Fruit fly (Drosophila melanogaster) whole organism, embryonic: ENCODE measurements around the gene Agpat2.

Source experiments
- Awh ChIP-seq: fragments of 200-800 bp; sonication (Bioruptor generic); IDR thresholded peaks from 2 replicates; pipeline ENCODE4, ENCODE4 v1.3.6; 2022; ENCODE audit warnings: missing biosample characterization, missing genetic modification characterization
- CG10431 ChIP-seq: fragments of 200-800 bp; sonication (Bioruptor generic); optimal IDR thresholded peaks from 3 replicates; lab custom pipeline; 2018; ENCODE audit warnings: missing biosample characterization, mild to moderate bottlenecking, missing genetic modification characterization
- CG10979 ChIP-seq: fragments of 200-800 bp; sonication (Bioruptor generic); optimal IDR thresholded peaks from 2 replicates; lab custom pipeline; 2018; ENCODE audit warnings: missing biosample characterization, mild to moderate bottlenecking, missing genetic modification characterization, moderate library complexity
- CG11093 ChIP-seq: fragments of 200-800 bp; sonication (Bioruptor generic); IDR thresholded peaks from 3 replicates; pipeline ENCODE4 v1.3.6; 2022; ENCODE audit warnings: missing biosample characterization, missing genetic modification characterization
- CG13296 ChIP-seq: fragments of 200-800 bp; sonication (Bioruptor generic); optimal IDR thresholded peaks from 3 replicates; lab custom pipeline; 2018; ENCODE audit warnings: missing biosample characterization, mild to moderate bottlenecking, missing genetic modification characterization
- CG14860 ChIP-seq: fragments of 200-800 bp; sonication (Bioruptor generic); IDR thresholded peaks from 3 replicates; pipeline ENCODE4 v1.3.6; 2022; ENCODE audit warnings: missing biosample characterization, missing genetic modification characterization; ENCODE audit not compliant: partially characterized antibody
- CG1602 ChIP-seq: fragments of 200-800 bp; sonication (Bioruptor generic); optimal IDR thresholded peaks from 3 replicates; lab custom pipeline; 2016; ENCODE audit warnings: missing biosample characterization, missing genetic modification characterization
- CG16813 ChIP-seq: fragments of 200-800 bp; sonication (Bioruptor generic); IDR thresholded peaks from 3 replicates; pipeline ENCODE4 v1.3.6; 2022; ENCODE audit warnings: missing biosample characterization, missing genetic modification characterization; ENCODE audit not compliant: partially characterized antibody
- CG17385 ChIP-seq: fragments of 200-800 bp; sonication (Bioruptor generic); optimal IDR thresholded peaks from 3 replicates; lab custom pipeline; 2018; ENCODE audit warnings: missing biosample characterization, mild to moderate bottlenecking, missing genetic modification characterization
- CG18011 ChIP-seq: fragments of 200-800 bp; sonication (Bioruptor generic); optimal IDR thresholded peaks from 2 replicates; lab custom pipeline; 2017; ENCODE audit warnings: missing biosample characterization, missing genetic modification characterization, mild to moderate bottlenecking, moderate library complexity, missing genotype
- CG2120 ChIP-seq: fragments of 200-800 bp; sonication (Bioruptor generic); optimal IDR thresholded peaks from 3 replicates; lab custom pipeline; 2016; ENCODE audit warnings: missing biosample characterization, missing genetic modification characterization
- CG31388 ChIP-seq: fragments of 200-800 bp; sonication (Bioruptor generic); optimal IDR thresholded peaks from 2 replicates; lab custom pipeline; 2016; ENCODE audit warnings: missing biosample characterization, missing genetic modification characterization
- CG31441 ChIP-seq: fragments of 200-800 bp; sonication (Bioruptor generic); IDR thresholded peaks from 2 replicates; pipeline ENCODE4 v1.3.6; 2022; ENCODE audit warnings: missing biosample characterization, missing genetic modification characterization
- CG9215 ChIP-seq: fragments of 200-800 bp; sonication (Bioruptor generic); IDR thresholded peaks from 2 replicates; pipeline ENCODE4 v1.3.6; 2022; ENCODE audit warnings: missing biosample characterization, missing genetic modification characterization
- CG9609 ChIP-seq: fragments of 200-800 bp; sonication (Bioruptor generic); optimal IDR thresholded peaks from 3 replicates; lab custom pipeline; 2016; ENCODE audit warnings: missing biosample characterization, missing genetic modification characterization
- Chrac-16 ChIP-seq: fragments of 200-800 bp; sonication (Bioruptor generic); optimal IDR thresholded peaks from 3 replicates; lab custom pipeline; 2016; ENCODE audit warnings: missing biosample characterization, missing genetic modification characterization
- CoRest ChIP-seq: fragments of 200-800 bp; sonication (Bioruptor generic); optimal IDR thresholded peaks from 3 replicates; lab custom pipeline; 2018; ENCODE audit warnings: missing biosample characterization, mild to moderate bottlenecking, missing genetic modification characterization, moderate library complexity
- ERR ChIP-seq: fragments of 200-800 bp; sonication (Bioruptor generic); optimal IDR thresholded peaks from 2 replicates; lab custom pipeline; 2016; ENCODE audit warnings: missing biosample characterization, missing genetic modification characterization
- HHEX ChIP-seq: fragments of 200-800 bp; sonication (Bioruptor generic); optimal IDR thresholded peaks from 3 replicates; lab custom pipeline; 2017; ENCODE audit warnings: missing biosample characterization, mild to moderate bottlenecking, missing genetic modification characterization, missing genetic modification reagents
- Hr78 ChIP-seq, 2 experiments: fragments of 200-800 bp in 1 of 2; fragments of >200 bp in 1 of 2; sonication (Bioruptor generic) in 1 of 2; optimal IDR thresholded peaks; 2 replicates each; lab custom pipeline; 2017 to 2019; ENCODE audit warnings: missing biosample characterization in 2 of 2, missing genetic modification characterization in 2 of 2, mild to moderate bottlenecking in 1 of 2, moderate library complexity in 1 of 2
- Lhr ChIP-seq: fragments of 200-800 bp; sonication (Bioruptor generic); optimal IDR thresholded peaks from 3 replicates; lab custom pipeline; 2017; ENCODE audit warnings: mild to moderate bottlenecking, missing biosample characterization, missing genetic modification reagents, missing genetic modification characterization
- Nf-YC ChIP-seq: fragments of 200-800 bp; optimal IDR thresholded peaks from 3 replicates; lab custom pipeline; 2019; ENCODE audit warnings: missing biosample characterization, mild to moderate bottlenecking, missing genetic modification characterization, moderate library complexity
- Side ChIP-seq: fragments of 200-800 bp; sonication (Bioruptor generic); optimal IDR thresholded peaks from 2 replicates; lab custom pipeline; 2016; ENCODE audit warnings: missing biosample characterization, missing genetic modification characterization
- Trl ChIP-seq, 3 experiments: fragments of >200 bp in 2 of 3; fragments of 200-800 bp in 1 of 3; sonication (Bioruptor generic) in 1 of 3; optimal IDR thresholded peaks; 2 replicates in 1 of 3; 3 replicates in 2 of 3; lab custom pipeline; 2016 to 2017; ENCODE audit warnings: missing biosample characterization in 1 of 3, missing genetic modification characterization in 1 of 3
- Vsx1 ChIP-seq: fragments of 200-800 bp; sonication (Bioruptor generic); optimal IDR thresholded peaks from 2 replicates; lab custom pipeline; 2017; ENCODE audit warnings: missing biosample characterization, mild to moderate bottlenecking, missing genetic modification characterization, missing genetic modification reagents
- Xbp1 ChIP-seq: fragments of 200-800 bp; sonication (Bioruptor generic); optimal IDR thresholded peaks from 3 replicates; lab custom pipeline; 2016; ENCODE audit warnings: missing biosample characterization, mild to moderate bottlenecking, missing genetic modification characterization
- amos ChIP-seq: fragments of 200-800 bp; sonication (Bioruptor generic); IDR thresholded peaks from 2 replicates; pipeline ENCODE4 v1.3.6; 2022; ENCODE audit warnings: missing biosample characterization, missing genetic modification characterization; ENCODE audit not compliant: partially characterized antibody
- ato ChIP-seq: fragments of 200-800 bp; sonication (Bioruptor generic); IDR thresholded peaks from 2 replicates; pipeline ENCODE4 v1.3.6; 2022; ENCODE audit warnings: missing biosample characterization, missing genetic modification characterization; ENCODE audit not compliant: partially characterized antibody
- bigmax ChIP-seq: fragments of 200-800 bp; sonication (Bioruptor generic); optimal IDR thresholded peaks from 2 replicates; lab custom pipeline; 2018; ENCODE audit warnings: missing biosample characterization, mild to moderate bottlenecking, missing genetic modification characterization
- bowl ChIP-seq: fragments of 200-800 bp; sonication (Bioruptor generic); IDR thresholded peaks from 2 replicates; pipeline ENCODE4 v1.3.6; 2022; ENCODE audit warnings: missing biosample characterization, missing genetic modification characterization
- btn ChIP-seq: fragments of 200-800 bp; sonication (Bioruptor generic); optimal IDR thresholded peaks from 2 replicates; lab custom pipeline; 2016; ENCODE audit warnings: missing biosample characterization, missing genetic modification characterization
- cg ChIP-seq: fragments of 200-800 bp; sonication (Bioruptor generic); optimal IDR thresholded peaks from 3 replicates; lab custom pipeline; 2019; ENCODE audit warnings: missing biosample characterization, mild to moderate bottlenecking, missing genetic modification characterization, moderate library complexity
- chinmo ChIP-seq: fragments of 200-800 bp; sonication (Bioruptor generic); IDR thresholded peaks from 4 replicates; pipeline ENCODE4 v1.3.6; 2022; ENCODE audit warnings: missing biosample characterization, missing genetic modification characterization; ENCODE audit not compliant: partially characterized antibody
- gce ChIP-seq: fragments of 200-800 bp; sonication (Bioruptor generic); IDR thresholded peaks from 3 replicates; pipeline ENCODE4 v1.3.6; 2022; ENCODE audit warnings: missing biosample characterization, missing genetic modification characterization
- gem ChIP-seq: fragments of 200-800 bp; sonication (Bioruptor generic); optimal IDR thresholded peaks from 2 replicates; lab custom pipeline; 2019; ENCODE audit warnings: missing biosample characterization, mild to moderate bottlenecking, missing genetic modification characterization, moderate library complexity
- hb ChIP-seq: fragments of 200-800 bp; sonication (Bioruptor generic); IDR thresholded peaks from 3 replicates; pipeline ENCODE4 v1.3.6; 2022; ENCODE audit warnings: missing biosample characterization, missing genetic modification characterization; ENCODE audit not compliant: partially characterized antibody
- mam ChIP-seq: fragments of 200-800 bp; sonication (Bioruptor generic); optimal IDR thresholded peaks from 3 replicates; lab custom pipeline; 2016; ENCODE audit warnings: missing biosample characterization, missing genetic modification characterization
- mirr ChIP-seq: fragments of 200-800 bp; sonication (Bioruptor generic); optimal IDR thresholded peaks from 3 replicates; lab custom pipeline; 2018; ENCODE audit warnings: missing biosample characterization, mild to moderate bottlenecking, missing genetic modification characterization
- oc ChIP-seq: fragments of 200-800 bp; sonication (Bioruptor generic); optimal IDR thresholded peaks from 2 replicates; lab custom pipeline; 2018; ENCODE audit warnings: missing biosample characterization, mild to moderate bottlenecking, missing genetic modification characterization, moderate library complexity
- ro ChIP-seq: fragments of 200-800 bp; sonication (Bioruptor generic); IDR thresholded peaks from 2 replicates; pipeline ENCODE4 v1.3.6; 2022; ENCODE audit warnings: missing biosample characterization, missing genetic modification characterization
- schlank ChIP-seq: fragments of 200-800 bp; sonication (Bioruptor generic); optimal IDR thresholded peaks from 2 replicates; lab custom pipeline; 2018; ENCODE audit warnings: missing biosample characterization, mild to moderate bottlenecking, missing genetic modification characterization
- shn ChIP-seq: fragments of 200-800 bp; sonication (Bioruptor generic); optimal IDR thresholded peaks from 3 replicates; lab custom pipeline; 2016; ENCODE audit warnings: missing biosample characterization, missing genetic modification characterization
- slp2 ChIP-seq: fragments of 200-800 bp; sonication (Bioruptor generic); optimal IDR thresholded peaks from 2 replicates; lab custom pipeline; 2016; ENCODE audit warnings: missing biosample characterization, missing genetic modification characterization
- sob ChIP-seq: fragments of 200-800 bp; sonication (Bioruptor generic); IDR thresholded peaks from 2 replicates; pipeline ENCODE4 v1.3.6; 2022; ENCODE audit warnings: missing biosample characterization, missing genetic modification characterization
- tna ChIP-seq: fragments of 200-800 bp; sonication (Bioruptor generic); IDR thresholded peaks from 2 replicates; pipeline ENCODE4 v1.3.6; 2022; ENCODE audit warnings: missing biosample characterization, missing genetic modification characterization; ENCODE audit not compliant: partially characterized antibody

Gene Agpat2

dm6 chr2L:8481623-8482424 is 18.0 kb upstream of the Agpat2 start, which contains the start of gene CG43796 (continued):
- no peak for TF ChIP-seq ERR (GFP tag; lab: Kevin White, UChicago)
- no peak for TF ChIP-seq mam (GFP tag; lab: Kevin White, UChicago)
- peak; percentile 58; the same call in 1 of the 2 replicates for TF ChIP-seq tna (GFP tag; lab: Robert Waterston, UW)
- peak; percentile 47 for TF ChIP-seq ato
- TF ChIP-seq ro = no peak
- no peak for TF ChIP-seq CG1602
- no peak for TF ChIP-seq gce (GFP tag; lab: Robert Waterston, UW)
- peak; percentile 83 for TF ChIP-seq CG16813 (GFP tag; lab: Robert Waterston, UW)
- TF ChIP-seq CG9215 = no peak
- TF ChIP-seq Lhr (GFP tag; lab: Kevin White, UChicago) = no peak
- no peak for TF ChIP-seq gem (tag; lab: Kevin White, UChicago)
- TF ChIP-seq CoRest (tag; lab: Kevin White, UChicago) = no peak
- TF ChIP-seq CG18011 (GFP tag; lab: Kevin White, UChicago) = no peak
- TF ChIP-seq HHEX (GFP tag; lab: Kevin White, UChicago) = no peak
- peak; percentile 69 for TF ChIP-seq amos (GFP tag; lab: Robert Waterston, UW)
- peak; percentile 60 for TF ChIP-seq CG14860 (GFP tag; lab: Robert Waterston, UW)
- no peak for TF ChIP-seq Xbp1
- no peak for TF ChIP-seq slp2 (GFP tag; lab: Kevin White, UChicago)
- TF ChIP-seq CG10431 = no peak
- TF ChIP-seq Chrac-16 (GFP tag; lab: Kevin White, UChicago) = no peak
- 0 out of 3 replicates have a peak, but pooled peaks have one; percentile 50 for TF ChIP-seq hb

dm6 chr2L:8480825-8481224 is 17.0 kb upstream of the Agpat2 start:
- TF ChIP-seq Vsx1 (GFP tag; lab: Kevin White, UChicago) (peak; percentile 74), Hr78 (GFP tag; optimal IDR thresholded peaks at IDR 0.05; lab: Kevin White, UChicago) (peak in 1 of 2 experiments; percentile 36), Awh (GFP tag; lab: Robert Waterston, UW) (peak; percentile 42; the same call in 1 of the 2 replicates), oc (tag; lab: Kevin White, UChicago) (peak; percentile 72), CG9215 (no peak), CG9609 (GFP tag; lab: Kevin White, UChicago) (no peak)

DNA sequence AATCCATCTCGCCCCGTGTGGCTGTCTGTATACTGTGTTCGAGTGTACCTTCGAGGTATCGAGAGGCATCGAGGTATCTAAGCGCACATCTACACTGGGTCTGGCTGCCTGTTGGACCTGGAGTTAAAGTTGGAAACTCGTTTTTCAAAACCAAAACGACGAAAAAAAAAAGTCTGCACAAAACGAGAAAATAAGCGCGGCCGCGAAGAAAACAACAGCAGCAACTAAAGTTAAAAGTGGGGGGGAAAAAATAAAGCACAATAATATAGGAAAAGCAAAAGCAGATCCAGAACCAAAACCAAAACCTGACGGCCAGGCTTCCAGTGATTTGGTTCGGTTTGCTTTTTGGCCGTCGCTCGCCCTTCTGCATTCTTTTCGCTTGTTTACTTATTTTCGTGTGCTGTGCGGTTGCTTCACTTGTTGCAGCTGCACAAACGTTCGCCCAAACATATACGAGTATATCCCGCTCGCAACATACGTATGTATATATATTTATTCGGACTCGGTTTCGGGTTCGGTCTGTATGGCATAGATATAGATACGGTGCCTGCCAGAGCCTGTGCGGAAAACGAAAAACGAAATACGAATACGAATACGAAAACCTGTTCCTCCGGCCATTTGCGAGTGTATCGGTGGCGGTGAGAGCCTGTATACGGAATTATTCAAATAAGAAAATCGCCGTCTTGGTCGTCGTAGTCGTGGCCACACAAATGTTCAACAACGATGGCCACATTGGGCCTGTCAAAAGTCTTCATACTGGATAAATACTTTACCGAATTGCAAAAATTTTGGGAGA is 15.3 kb upstream of the Agpat2 start:
- TF ChIP-seq CG2120 (no peak), bowl (no peak), Side (no peak), CG11093 (GFP tag; lab: Robert Waterston, UW) (no peak), CG13296 (GFP tag; lab: Kevin White, UChicago) (no peak), shn (GFP tag; lab: Kevin White, UChicago) (no peak), CG31388 (GFP tag; lab: Kevin White, UChicago) (no peak), chinmo (GFP tag; lab: Robert Waterston, UW) (no peak), CG17385 (GFP tag; lab: Kevin White, UChicago) (no peak), mirr (no peak), CG10979 (tag; lab: Kevin White, UChicago) (no peak), schlank (tag; lab: Kevin White, UChicago) (no peak), btn (GFP tag; lab: Kevin White, UChicago) (no peak), CG31441 (no peak), cg (GFP tag; lab: Kevin White, UChicago) (peak; percentile 33), Trl (optimal IDR thresholded peaks at IDR 0.05; lab: Kevin White, UChicago) (no peak), Trl (GFP tag; optimal IDR thresholded peaks at IDR 0.05; lab: Kevin White, UChicago) (no peak), bigmax (GFP tag; lab: Kevin White, UChicago) (no peak), Nf-YC (tag; lab: Kevin White, UChicago) (no peak), sob (GFP tag; lab: Robert Waterston, UW) (no peak)
